Worm (Caenorhabditis elegans): ENCODE measurements around the gene F57G4.11.

DNA sequence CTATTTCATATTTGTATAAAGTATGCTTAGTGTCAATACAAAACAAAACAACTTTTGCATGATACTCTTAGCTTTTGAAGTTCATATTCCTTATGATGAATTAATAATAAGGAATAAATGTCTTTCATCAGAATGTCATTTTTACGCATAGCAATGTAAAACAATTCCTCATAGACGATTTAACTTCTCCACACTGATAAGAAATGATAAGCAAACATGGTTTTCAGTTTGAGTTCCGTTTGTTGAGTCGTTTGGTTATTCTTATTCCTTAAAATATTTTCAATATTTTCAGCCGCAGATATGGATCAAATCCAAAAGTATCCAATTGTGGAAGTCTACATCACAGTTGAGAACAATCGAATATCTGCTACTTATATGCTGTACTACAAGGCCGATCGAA, at the start of gene F57G4.11:
- TF ChIP-seq nhr-25 (tag; optimal IDR thresholded peaks at IDR 0.05) (no peak), ceh-16 (tag; optimal IDR thresholded peaks at IDR 0.05) (no peak), zag-1 (tag; optimal IDR thresholded peaks at IDR 0.05) (no peak), unc-39 (tag; optimal IDR thresholded peaks at IDR 0.05) (no peak), nhr-77 (tag; optimal IDR thresholded peaks at IDR 0.05) (no peak), ztf-11 (tag; optimal IDR thresholded peaks at IDR 0.05) (no peak), elt-1 (tag; optimal IDR thresholded peaks at IDR 0.05) (no peak), nhr-237 (tag; optimal IDR thresholded peaks at IDR 0.05) (no peak), nhr-12 (tag; optimal IDR thresholded peaks at IDR 0.05) (no peak), mdl-1 (tag; optimal IDR thresholded peaks at IDR 0.05) (no peak), lin-13 (GFP tag; optimal IDR thresholded peaks at IDR 0.05) (no peak), ama-1 (optimal IDR thresholded peaks at IDR 0.05) (no peak)

Data from whole organism, L2 larva.